Fruit fly (Drosophila melanogaster) whole organism: Measurements from ENCODE around the gene FoxP.
"Not testable (repeated sequence)": the region's sequence is repeated elsewhere in the genome, so short reads cannot be mapped to it uniquely, and the experiment has no call there.

Source experiments
- CG8478 ChIP-seq: fragments of >200 bp; optimal IDR thresholded peaks from 2 replicates; lab custom pipeline; 2018; ENCODE audit warnings: inconsistent platforms
- EcR ChIP-seq, 2 experiments: fragments of >200 bp; optimal IDR thresholded peaks; 2 replicates each; lab custom pipeline; 2017; ENCODE audit warnings: missing biosample characterization in 2 of 2, missing genetic modification characterization in 2 of 2, missing genetic modification reagents in 2 of 2

- not testable (repeated sequence) for TF ChIP-seq EcR (GFP tag; optimal IDR thresholded peaks at IDR 0.05; lab: Kevin White, UChicago); CG8478 (lab: Kevin White, UChicago)
These were observed 45.3 kb downstream of the FoxP start, which contains the start of the genes eca and CG18542 for dm6 chr3R:9685376-9685775.
